Fruit fly (Drosophila melanogaster) whole organism, embryonic: ENCODE measurements around the gene CG5986.

ENCODE experiments used
- Adf1 ChIP-seq: fragments of 200-800 bp; sonication (Bioruptor generic); IDR thresholded peaks from 2 replicates; pipeline ENCODE4 v1.3.6; 2022; ENCODE audit warnings: missing biosample characterization, missing genetic modification characterization
- BtbVII ChIP-seq: fragments of 200-800 bp; sonication (Bioruptor generic); optimal IDR thresholded peaks from 3 replicates; lab custom pipeline; 2017; ENCODE audit warnings: missing biosample characterization, mild to moderate bottlenecking, missing genetic modification characterization
- CG10209 ChIP-seq: fragments of 200-800 bp; sonication (Bioruptor generic); optimal IDR thresholded peaks from 3 replicates; lab custom pipeline; 2017; ENCODE audit warnings: missing biosample characterization, mild to moderate bottlenecking, missing genetic modification characterization, missing genetic modification reagents
- CG10321 ChIP-seq: fragments of 200-800 bp; sonication (Bioruptor generic); IDR thresholded peaks from 2 replicates; pipeline ENCODE4 v1.3.6; 2022; ENCODE audit warnings: missing biosample characterization, missing genetic modification characterization
- CG10959 ChIP-seq: fragments of 200-800 bp; sonication (Bioruptor generic); IDR thresholded peaks from 2 replicates; pipeline ENCODE4 v1.3.6; 2022; ENCODE audit warnings: missing biosample characterization, missing genetic modification characterization
- CG12391 ChIP-seq: fragments of 200-800 bp; sonication (Bioruptor generic); optimal IDR thresholded peaks from 3 replicates; lab custom pipeline; 2018; ENCODE audit warnings: missing biosample characterization, mild to moderate bottlenecking, missing genetic modification characterization, moderate library complexity
- CG12769 ChIP-seq: fragments of 200-800 bp; sonication (Bioruptor generic); optimal IDR thresholded peaks from 2 replicates; lab custom pipeline; 2019; ENCODE audit warnings: missing biosample characterization, mild to moderate bottlenecking, missing genetic modification characterization, moderate library complexity
- CG13424 ChIP-seq: fragments of 200-800 bp; sonication (Bioruptor generic); optimal IDR thresholded peaks from 2 replicates; lab custom pipeline; 2019; ENCODE audit warnings: missing biosample characterization, mild to moderate bottlenecking, missing genetic modification characterization, moderate library complexity
- CG13624 ChIP-seq: fragments of 200-800 bp; sonication (Bioruptor generic); optimal IDR thresholded peaks from 2 replicates; lab custom pipeline; 2016; ENCODE audit warnings: missing biosample characterization, missing genetic modification characterization
- CG15514 ChIP-seq: fragments of 200-800 bp; sonication (Bioruptor generic); optimal IDR thresholded peaks from 3 replicates; lab custom pipeline; 2017; ENCODE audit warnings: missing biosample characterization, missing genetic modification characterization, mild to moderate bottlenecking, moderate library complexity, missing genetic modification reagents
- CG16779 ChIP-seq: fragments of 200-800 bp; sonication (Bioruptor generic); IDR thresholded peaks from 2 replicates; pipeline ENCODE4 v1.3.6; 2022; ENCODE audit warnings: missing biosample characterization, missing genetic modification characterization
- CG17328 ChIP-seq: fragments of 200-800 bp; sonication (Bioruptor generic); IDR thresholded peaks from 2 replicates; pipeline ENCODE4 v1.3.6; 2022; ENCODE audit warnings: missing biosample characterization, missing genetic modification characterization
- CG17385 ChIP-seq: fragments of 200-800 bp; sonication (Bioruptor generic); optimal IDR thresholded peaks from 3 replicates; lab custom pipeline; 2018; ENCODE audit warnings: missing biosample characterization, mild to moderate bottlenecking, missing genetic modification characterization
- CG18476 ChIP-seq: fragments of 200-800 bp; sonication (Bioruptor generic); optimal IDR thresholded peaks from 2 replicates; lab custom pipeline; 2016; ENCODE audit warnings: missing biosample characterization, mild to moderate bottlenecking, missing genetic modification characterization
- CG2120 ChIP-seq: fragments of 200-800 bp; sonication (Bioruptor generic); optimal IDR thresholded peaks from 3 replicates; lab custom pipeline; 2016; ENCODE audit warnings: missing biosample characterization, missing genetic modification characterization
- CG2129 ChIP-seq: fragments of 200-800 bp; sonication (Bioruptor generic); IDR thresholded peaks from 2 replicates; pipeline ENCODE4 v1.3.6; 2022; ENCODE audit warnings: missing biosample characterization, missing genetic modification characterization; ENCODE audit not compliant: partially characterized antibody
- CG2712 ChIP-seq: fragments of 200-800 bp; optimal IDR thresholded peaks from 3 replicates; lab custom pipeline; 2019; ENCODE audit warnings: missing biosample characterization, mild to moderate bottlenecking, missing genetic modification characterization, moderate library complexity
- CG4707 ChIP-seq: fragments of 200-800 bp; sonication (Bioruptor generic); optimal IDR thresholded peaks from 2 replicates; lab custom pipeline; 2018; ENCODE audit warnings: missing biosample characterization, mild to moderate bottlenecking, missing genetic modification characterization, moderate library complexity
- CG4820 ChIP-seq: fragments of 200-800 bp; sonication (Bioruptor generic); optimal IDR thresholded peaks from 3 replicates; lab custom pipeline; 2016; ENCODE audit warnings: missing biosample characterization, missing genetic modification characterization
- CG7745 ChIP-seq: fragments of 200-800 bp; sonication (Bioruptor generic); optimal IDR thresholded peaks from 2 replicates; lab custom pipeline; 2018; ENCODE audit warnings: missing biosample characterization, mild to moderate bottlenecking, missing genetic modification characterization, moderate library complexity
- CG8359 ChIP-seq: fragments of 200-800 bp; sonication (Bioruptor generic); optimal IDR thresholded peaks from 2 replicates; lab custom pipeline; 2017; ENCODE audit warnings: missing biosample characterization, mild to moderate bottlenecking, missing genetic modification characterization, borderline replicate concordance
- CG8924 ChIP-seq: fragments of 200-800 bp; optimal IDR thresholded peaks from 3 replicates; lab custom pipeline; 2019; ENCODE audit warnings: missing biosample characterization, mild to moderate bottlenecking, missing genetic modification characterization, moderate library complexity
- CG9932 ChIP-seq: fragments of 200-800 bp; sonication (Bioruptor generic); IDR thresholded peaks from 2 replicates; pipeline ENCODE4 v1.3.6; 2022; ENCODE audit warnings: missing biosample characterization, missing genetic modification characterization
- CoRest ChIP-seq: fragments of 200-800 bp; sonication (Bioruptor generic); optimal IDR thresholded peaks from 3 replicates; lab custom pipeline; 2018; ENCODE audit warnings: missing biosample characterization, mild to moderate bottlenecking, missing genetic modification characterization, moderate library complexity
- HHEX ChIP-seq: fragments of 200-800 bp; sonication (Bioruptor generic); optimal IDR thresholded peaks from 3 replicates; lab custom pipeline; 2017; ENCODE audit warnings: missing biosample characterization, mild to moderate bottlenecking, missing genetic modification characterization, missing genetic modification reagents
- Hsf ChIP-seq: fragments of 200-800 bp; sonication (Bioruptor generic); optimal IDR thresholded peaks from 3 replicates; lab custom pipeline; 2016; ENCODE audit warnings: missing biosample characterization, missing genetic modification characterization
- Med ChIP-seq: fragments of 200-800 bp; sonication (Bioruptor generic); peaks from one replicate; lab custom pipeline; 2016; ENCODE audit warnings: missing biosample characterization, missing genetic modification characterization, mild to moderate bottlenecking, inconsistent platforms, moderate library complexity
- NC2β ChIP-seq: fragments of 200-800 bp; sonication (Bioruptor generic); optimal IDR thresholded peaks from 2 replicates; lab custom pipeline; 2016; ENCODE audit warnings: missing biosample characterization, missing genetic modification characterization
- Neu2 ChIP-seq: fragments of 200-800 bp; sonication (Bioruptor generic); optimal IDR thresholded peaks from 3 replicates; lab custom pipeline; 2016; ENCODE audit warnings: missing biosample characterization, missing genetic modification characterization, borderline replicate concordance
- PHDP ChIP-seq: fragments of 200-800 bp; sonication (Bioruptor generic); optimal IDR thresholded peaks from 3 replicates; lab custom pipeline; 2018; ENCODE audit warnings: missing biosample characterization, mild to moderate bottlenecking, missing genetic modification characterization, moderate library complexity
- Xrp1 ChIP-seq: fragments of 200-800 bp; sonication (Bioruptor generic); IDR thresholded peaks from 2 replicates; pipeline ENCODE4 v1.3.6; 2022; ENCODE audit warnings: missing biosample characterization, missing genetic modification characterization
- caup ChIP-seq: fragments of 200-800 bp; sonication (Bioruptor generic); optimal IDR thresholded peaks from 3 replicates; lab custom pipeline; 2017; ENCODE audit warnings: missing biosample characterization, mild to moderate bottlenecking, missing genetic modification characterization, moderate library complexity; ENCODE audit not compliant: severe bottlenecking
- dysf ChIP-seq: fragments of 200-800 bp; sonication (Bioruptor generic); IDR thresholded peaks from 3 replicates; pipeline ENCODE4 v1.3.6; 2022; ENCODE audit warnings: missing biosample characterization, missing genetic modification characterization
- fu2 ChIP-seq: fragments of 200-800 bp; sonication (Bioruptor generic); optimal IDR thresholded peaks from 2 replicates; lab custom pipeline; 2016; ENCODE audit warnings: missing biosample characterization, missing genetic modification characterization
- gem ChIP-seq: fragments of 200-800 bp; sonication (Bioruptor generic); optimal IDR thresholded peaks from 2 replicates; lab custom pipeline; 2019; ENCODE audit warnings: missing biosample characterization, mild to moderate bottlenecking, missing genetic modification characterization, moderate library complexity
- grau ChIP-seq: fragments of 200-800 bp; optimal IDR thresholded peaks from 3 replicates; lab custom pipeline; 2019; ENCODE audit warnings: missing biosample characterization, mild to moderate bottlenecking, missing genetic modification characterization, moderate library complexity
- hkb ChIP-seq, 2 experiments: fragments of 200-800 bp in 1 of 2; fragments of >200 bp in 1 of 2; sonication (Bioruptor generic) in 1 of 2; IDR thresholded peaks in 1 of 2; optimal IDR thresholded peaks in 1 of 2; 2 replicates each; pipeline versions ENCODE4 v1.3.6 to Lab custom; 2017 to 2022; ENCODE audit warnings: missing biosample characterization in 1 of 2, missing genetic modification characterization in 1 of 2
- hth ChIP-seq: fragments of >200 bp; optimal IDR thresholded peaks from 2 replicates; lab custom pipeline; 2017; ENCODE audit warnings: inconsistent platforms
- jing ChIP-seq: fragments of 200-800 bp; sonication (Bioruptor generic); optimal IDR thresholded peaks from 2 replicates; lab custom pipeline; 2018; ENCODE audit warnings: missing biosample characterization, mild to moderate bottlenecking, missing genetic modification characterization
- klu ChIP-seq: fragments of 200-800 bp; sonication (Bioruptor generic); IDR thresholded peaks from 2 replicates; pipeline ENCODE4 v1.3.6; 2022; ENCODE audit warnings: missing biosample characterization, missing genetic modification characterization
- lab ChIP-seq: fragments of 200-800 bp; sonication (Bioruptor generic); optimal IDR thresholded peaks from 3 replicates; lab custom pipeline; 2017; ENCODE audit warnings: missing biosample characterization, missing genetic modification characterization, mild to moderate bottlenecking, moderate library complexity, missing genetic modification reagents
- mam ChIP-seq: fragments of 200-800 bp; sonication (Bioruptor generic); optimal IDR thresholded peaks from 3 replicates; lab custom pipeline; 2016; ENCODE audit warnings: missing biosample characterization, missing genetic modification characterization
- pnt ChIP-seq: fragments of 200-800 bp; sonication (Bioruptor generic); optimal IDR thresholded peaks from 3 replicates; lab custom pipeline; 2016; ENCODE audit warnings: missing biosample characterization, missing genetic modification characterization
- prd ChIP-seq, 3 experiments: fragments of >200 bp in 2 of 3; fragments of 200-800 bp in 1 of 3; sonication (Bioruptor generic) in 1 of 3; optimal IDR thresholded peaks in 2 of 3; IDR thresholded peaks in 1 of 3; 2 replicates in 2 of 3; 3 replicates in 1 of 3; pipeline versions ENCODE4 v1.3.6 to Lab custom; 2017 to 2022; ENCODE audit warnings: missing biosample characterization in 1 of 3, missing genetic modification characterization in 1 of 3
- row ChIP-seq: fragments of 200-800 bp; sonication (Bioruptor generic); IDR thresholded peaks from 3 replicates; pipeline ENCODE4 v1.3.6; 2022; ENCODE audit warnings: missing biosample characterization, missing genetic modification characterization
- sens ChIP-seq: fragments of 200-800 bp; sonication (Bioruptor generic); peaks from one replicate; lab custom pipeline; 2016; ENCODE audit warnings: missing biosample characterization, missing genetic modification characterization
- tgo ChIP-seq: fragments of 200-800 bp; sonication (Bioruptor generic); IDR thresholded peaks from 3 replicates; pipeline ENCODE4 v1.3.6; 2022; ENCODE audit warnings: missing biosample characterization, missing genetic modification characterization
- usp ChIP-seq: fragments of >200 bp; optimal IDR thresholded peaks from 2 replicates; lab custom pipeline; 2017; ENCODE audit warnings: missing biosample characterization, missing genetic modification characterization
- vnd ChIP-seq: fragments of 200-800 bp; sonication (Bioruptor generic); IDR thresholded peaks from 3 replicates; pipeline ENCODE4 v1.3.6; 2022; ENCODE audit warnings: missing biosample characterization, missing genetic modification characterization; ENCODE audit not compliant: partially characterized antibody
- wdn ChIP-seq: fragments of 200-800 bp; sonication (Bioruptor generic); IDR thresholded peaks from 2 replicates; pipeline ENCODE4 v1.3.6; 2022; ENCODE audit warnings: missing biosample characterization, missing genetic modification characterization

CG5986 gene

dm6 chr3R:24068830-24069229, 21.2 kb downstream of the CG5986 start:
- peak; percentile 36; the same call in 1 of the 3 replicates for TF ChIP-seq dysf
- TF ChIP-seq CG12391 (tag; lab: Kevin White, UChicago): peak; percentile 13
- TF ChIP-seq CG18476: no peak
- no peak for TF ChIP-seq fu2 (GFP tag; lab: Kevin White, UChicago)
- TF ChIP-seq PHDP (tag; lab: Kevin White, UChicago): peak; percentile 42
- TF ChIP-seq CG2129 (GFP tag; lab: Robert Waterston, UW): no peak
- TF ChIP-seq hkb (optimal IDR thresholded peaks at IDR 0.05; lab: Kevin White, UChicago): no peak
- TF ChIP-seq hkb (GFP tag; IDR thresholded peaks at IDR 0.05; lab: Robert Waterston, UW): no peak
- peak; percentile 16 for TF ChIP-seq CG17385 (GFP tag; lab: Kevin White, UChicago)
- TF ChIP-seq mam (GFP tag; lab: Kevin White, UChicago): peak; percentile 31
- TF ChIP-seq tgo: peak; percentile 36; the same call in 1 of the 3 replicates
- no peak for TF ChIP-seq CG4707
- TF ChIP-seq Med (GFP tag; lab: Kevin White, UChicago): peak; percentile 64
- TF ChIP-seq vnd (GFP tag; lab: Robert Waterston, UW): no peak
- TF ChIP-seq CG17328 (GFP tag; lab: Robert Waterston, UW): no peak
- no peak for TF ChIP-seq CG10959
- no peak for TF ChIP-seq NC2β (GFP tag; lab: Kevin White, UChicago)
- TF ChIP-seq sens (GFP tag; lab: Kevin White, UChicago): peak; percentile 74
- TF ChIP-seq CG10209 (GFP tag; lab: Kevin White, UChicago): peak; percentile 23
- TF ChIP-seq prd (optimal IDR thresholded peaks at IDR 0.05; lab: Kevin White, UChicago): no peak
- no peak for TF ChIP-seq prd (GFP tag; IDR thresholded peaks at IDR 0.05; lab: Robert Waterston, UW)
- no peak for TF ChIP-seq Adf1 (GFP tag; lab: Robert Waterston, UW)
- peak; percentile 22 for TF ChIP-seq CoRest (tag; lab: Kevin White, UChicago)
- TF ChIP-seq HHEX (GFP tag; lab: Kevin White, UChicago): no peak
- peak; percentile 24 for TF ChIP-seq CG13624 (GFP tag; lab: Kevin White, UChicago)
- peak; percentile 11 for TF ChIP-seq CG2712
- TF ChIP-seq Neu2 (GFP tag; lab: Kevin White, UChicago): no peak
- no peak for TF ChIP-seq jing (GFP tag; lab: Kevin White, UChicago)
- TF ChIP-seq CG8359 (GFP tag; lab: Kevin White, UChicago): no peak
- peak; percentile 22 for TF ChIP-seq CG12769 (tag; lab: Kevin White, UChicago)
- TF ChIP-seq CG15514: no peak
- no peak for TF ChIP-seq CG4820 (GFP tag; lab: Kevin White, UChicago)
- TF ChIP-seq klu (GFP tag; lab: Robert Waterston, UW): no peak
- peak; percentile 31; the same call in 1 of the 2 replicates for TF ChIP-seq Xrp1 (GFP tag; lab: Robert Waterston, UW)
- TF ChIP-seq row (GFP tag; lab: Robert Waterston, UW): peak; percentile 49; the same call in 2 of the 3 replicates
- no peak for TF ChIP-seq CG16779 (GFP tag; lab: Robert Waterston, UW)
- TF ChIP-seq pnt: no peak
- peak; percentile 20 for TF ChIP-seq lab (GFP tag; lab: Kevin White, UChicago)
- no peak for TF ChIP-seq CG10321 (GFP tag; lab: Robert Waterston, UW)
- TF ChIP-seq CG7745: no peak
- TF ChIP-seq hth (lab: Kevin White, UChicago): no peak
- peak; percentile 44 for TF ChIP-seq CG13424 (tag; lab: Kevin White, UChicago)
- TF ChIP-seq Hsf (GFP tag; lab: Kevin White, UChicago): peak; percentile 16
- TF ChIP-seq caup (GFP tag; lab: Kevin White, UChicago): no peak
- TF ChIP-seq gem (tag; lab: Kevin White, UChicago): peak; percentile 59
- 0 out of 2 replicates have a peak, but pooled peaks have one; percentile 23 for TF ChIP-seq wdn (GFP tag; lab: Robert Waterston, UW)
- TF ChIP-seq CG9932 (GFP tag; lab: Robert Waterston, UW): no peak
- no peak for TF ChIP-seq BtbVII (GFP tag; lab: Kevin White, UChicago)
- peak; percentile 49 for TF ChIP-seq grau (tag; lab: Kevin White, UChicago)
- TF ChIP-seq usp: no peak
- peak; percentile 3 for TF ChIP-seq CG8924 (tag; lab: Kevin White, UChicago)
- TF ChIP-seq CG2120: peak; percentile 47
